Fruit fly (Drosophila melanogaster) Kc167 (cell line): Measurements from ENCODE around the gene CG43401.

ENCODE experiments used
- Myc ChIP-seq: fragments of >200 bp; optimal IDR thresholded peaks from 2 replicates; lab custom pipeline; 2017; ENCODE audit warnings: missing external identifiers
- Sin3A ChIP-seq: fragments of >200 bp; optimal IDR thresholded peaks from 2 replicates; lab custom pipeline; 2018; ENCODE audit warnings: missing external identifiers
- h ChIP-seq: fragments of >200 bp; optimal IDR thresholded peaks from 3 replicates; lab custom pipeline; 2018; ENCODE audit warnings: missing external identifiers
- insv ChIP-seq: fragments of >200 bp; optimal IDR thresholded peaks from 3 replicates; lab custom pipeline; 2018; ENCODE audit warnings: missing external identifiers
- psq ChIP-seq: fragments of >200 bp; optimal IDR thresholded peaks from 2 replicates; lab custom pipeline; 2017; ENCODE audit warnings: missing external identifiers
- ttk ChIP-seq: sonication (Bioruptor generic); optimal IDR thresholded peaks from 2 replicates; lab custom pipeline; 2017; ENCODE audit warnings: missing external identifiers

Gene CG43401

DNA sequence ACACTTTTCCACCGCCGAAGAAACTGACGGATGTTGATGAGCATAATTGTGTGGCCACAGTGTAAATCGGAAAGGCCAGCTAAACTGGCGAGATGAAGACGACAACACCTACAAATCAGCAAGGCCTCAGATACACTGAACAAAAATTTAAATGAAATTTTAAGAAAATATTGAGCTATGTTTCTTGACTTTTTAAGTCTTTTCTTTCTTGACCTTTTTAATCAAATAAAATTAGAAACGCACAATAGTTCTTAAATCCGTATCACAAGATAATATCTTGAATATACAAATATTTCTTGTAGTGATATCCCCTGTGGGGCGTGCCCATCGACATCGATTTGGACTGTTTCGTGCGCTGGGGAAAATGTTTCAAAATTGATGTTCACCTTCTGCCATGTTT lies at the start of gene CG43401:
CG43401 (plus strand) TSS at position 185 of the 400 bp plus-strand sequence.
- TF ChIP-seq Sin3A, result no peak
- TF ChIP-seq ttk, result no peak
- TF ChIP-seq psq (lab: Kevin White, UChicago), result no peak
- no peak for TF ChIP-seq insv (lab: Kevin White, UChicago)
- TF ChIP-seq Myc (lab: Kevin White, UChicago), result no peak
- no peak for TF ChIP-seq h (lab: Kevin White, UChicago)

DNA sequence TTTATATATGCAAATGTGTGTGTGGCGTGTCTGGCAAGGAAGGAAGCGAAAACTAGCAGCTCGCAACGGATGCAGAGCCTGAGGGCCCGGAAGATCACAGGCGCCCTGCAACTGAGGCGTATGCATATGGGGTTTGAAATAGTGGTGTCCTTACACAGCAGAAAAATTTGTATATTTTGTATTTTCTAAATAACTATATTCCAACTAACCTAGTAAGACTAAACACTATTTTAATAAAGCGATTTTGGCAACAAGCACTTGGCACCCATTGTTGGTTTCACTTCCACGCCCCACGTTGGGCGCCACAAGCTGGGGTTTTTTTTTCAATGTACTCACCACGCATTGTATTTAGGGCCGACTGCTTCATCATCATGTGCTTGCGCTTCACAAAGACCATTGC lies 41.8 kb upstream of the CG43401 start:
- TF ChIP-seq insv (lab: Kevin White, UChicago), result no peak
- no peak for TF ChIP-seq Sin3A
- no peak for TF ChIP-seq ttk
- TF ChIP-seq psq (lab: Kevin White, UChicago), result no peak
- TF ChIP-seq h (lab: Kevin White, UChicago), result no peak
- TF ChIP-seq Myc (lab: Kevin White, UChicago), result no peak

DNA sequence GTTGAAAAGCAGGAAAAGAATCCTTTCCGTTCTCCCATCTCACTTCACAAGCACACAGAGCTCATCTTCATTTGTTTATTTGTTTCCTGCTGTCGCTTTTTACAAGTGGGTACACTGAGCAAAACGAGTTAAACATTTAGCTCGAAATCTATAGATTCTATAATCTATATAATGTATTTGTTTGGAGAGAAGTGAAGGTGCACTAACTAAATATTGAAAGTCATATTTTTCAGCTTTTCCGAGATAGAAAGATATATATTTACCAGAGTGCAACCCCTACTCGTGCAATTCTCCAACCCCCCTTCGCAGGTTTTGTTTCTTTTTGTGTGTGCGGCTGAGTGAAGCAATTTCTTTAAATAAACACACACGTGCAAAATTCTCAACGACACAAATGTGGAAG lies 40.5 kb upstream of the CG43401 start:
- no peak for TF ChIP-seq ttk
- no peak for TF ChIP-seq psq (lab: Kevin White, UChicago)
- no peak for TF ChIP-seq Myc (lab: Kevin White, UChicago)
- TF ChIP-seq insv (lab: Kevin White, UChicago), result no peak
- no peak for TF ChIP-seq Sin3A
- TF ChIP-seq h (lab: Kevin White, UChicago), result no peak

DNA sequence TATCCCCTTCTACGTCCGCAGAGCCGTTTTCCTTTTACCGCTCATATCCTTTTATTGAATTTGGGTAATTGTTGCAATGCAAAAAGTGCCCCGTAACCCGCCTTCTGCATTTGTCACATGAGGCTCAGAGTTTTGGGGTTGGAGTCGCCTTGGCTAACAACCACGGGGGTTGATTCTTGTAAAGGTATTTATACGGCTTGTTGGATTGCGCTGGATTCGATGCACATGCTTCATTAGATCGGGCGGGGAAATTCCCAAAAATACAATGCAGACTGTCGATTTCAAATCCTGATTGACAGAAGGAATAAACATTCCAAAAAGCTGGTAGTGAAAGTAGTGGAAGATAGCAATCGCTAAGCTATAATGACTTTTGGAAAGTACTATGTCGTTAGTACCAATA lies 38.0 kb upstream of the CG43401 start:
- TF ChIP-seq Sin3A, result no peak
- no peak for TF ChIP-seq Myc (lab: Kevin White, UChicago)
- no peak for TF ChIP-seq insv (lab: Kevin White, UChicago)
- no peak for TF ChIP-seq ttk

DNA sequence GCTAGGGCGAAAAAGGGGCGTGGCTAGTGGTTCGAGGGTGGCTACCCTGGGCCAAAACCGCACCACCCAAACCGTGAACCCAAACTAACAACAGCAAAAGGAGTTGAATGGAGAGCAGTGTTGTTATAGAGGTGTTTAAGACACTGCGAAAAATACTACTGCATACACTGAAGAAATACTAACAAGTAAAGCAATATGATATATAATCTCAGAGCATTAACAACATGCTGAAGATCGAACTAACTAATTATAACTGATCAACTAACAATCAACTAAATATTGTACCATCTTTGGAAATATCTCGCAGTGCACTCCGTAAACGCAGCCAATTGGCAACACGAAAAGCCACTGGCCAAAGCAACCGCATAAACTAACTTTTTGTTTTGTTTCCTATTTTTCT lies 34.7 kb upstream of the CG43401 start:
- TF ChIP-seq Sin3A (no peak), psq (lab: Kevin White, UChicago) (no peak), h (lab: Kevin White, UChicago) (no peak), insv (lab: Kevin White, UChicago) (no peak), Myc (lab: Kevin White, UChicago) (no peak), ttk (no peak)

DNA sequence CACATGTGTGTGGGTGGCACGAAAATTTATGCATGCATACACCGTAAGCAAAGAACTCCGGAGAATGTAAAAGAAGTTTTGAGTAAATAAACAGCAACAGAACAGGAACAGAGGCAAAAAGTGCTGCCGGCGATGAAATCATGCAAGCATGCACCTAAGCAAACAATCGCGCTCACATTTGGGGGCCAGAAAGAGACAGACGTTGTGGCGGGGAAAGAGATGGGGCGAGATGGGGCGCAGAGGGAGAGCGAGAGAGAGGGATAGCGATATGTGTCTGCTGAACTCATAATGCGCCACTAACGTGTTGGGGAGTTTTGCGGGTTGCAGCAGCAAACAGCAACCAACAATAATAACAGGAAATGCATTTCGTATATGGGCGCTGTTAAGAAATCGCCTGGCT lies 28.8 kb upstream of the CG43401 start:
- TF ChIP-seq psq (lab: Kevin White, UChicago) (no peak), ttk (no peak), insv (lab: Kevin White, UChicago) (no peak), h (lab: Kevin White, UChicago) (no peak), Myc (lab: Kevin White, UChicago) (no peak)

DNA sequence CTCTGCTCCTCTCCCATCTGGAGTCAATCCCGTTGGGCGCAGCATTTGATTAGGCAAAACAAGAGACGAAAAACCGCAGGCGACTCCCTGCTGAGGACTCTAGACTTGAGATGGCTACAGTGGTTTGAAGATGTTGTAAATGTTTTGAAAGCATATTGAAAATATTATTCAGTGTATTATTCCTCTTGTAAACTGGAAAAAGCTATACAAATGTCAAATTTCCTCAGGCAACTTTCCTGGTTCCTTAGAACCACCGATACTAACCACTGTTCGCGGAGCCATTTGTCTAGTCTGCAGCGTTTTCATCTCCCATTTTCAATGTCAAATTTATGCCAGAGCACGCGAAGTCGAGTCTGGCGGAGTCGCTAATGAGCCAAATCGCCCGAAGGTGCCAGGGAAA lies 25.5 kb upstream of the CG43401 start:
- no peak for TF ChIP-seq insv (lab: Kevin White, UChicago)
- TF ChIP-seq h (lab: Kevin White, UChicago), result no peak
- no peak for TF ChIP-seq ttk
- no peak for TF ChIP-seq psq (lab: Kevin White, UChicago)
- no peak for TF ChIP-seq Sin3A
- TF ChIP-seq Myc (lab: Kevin White, UChicago), result no peak

DNA sequence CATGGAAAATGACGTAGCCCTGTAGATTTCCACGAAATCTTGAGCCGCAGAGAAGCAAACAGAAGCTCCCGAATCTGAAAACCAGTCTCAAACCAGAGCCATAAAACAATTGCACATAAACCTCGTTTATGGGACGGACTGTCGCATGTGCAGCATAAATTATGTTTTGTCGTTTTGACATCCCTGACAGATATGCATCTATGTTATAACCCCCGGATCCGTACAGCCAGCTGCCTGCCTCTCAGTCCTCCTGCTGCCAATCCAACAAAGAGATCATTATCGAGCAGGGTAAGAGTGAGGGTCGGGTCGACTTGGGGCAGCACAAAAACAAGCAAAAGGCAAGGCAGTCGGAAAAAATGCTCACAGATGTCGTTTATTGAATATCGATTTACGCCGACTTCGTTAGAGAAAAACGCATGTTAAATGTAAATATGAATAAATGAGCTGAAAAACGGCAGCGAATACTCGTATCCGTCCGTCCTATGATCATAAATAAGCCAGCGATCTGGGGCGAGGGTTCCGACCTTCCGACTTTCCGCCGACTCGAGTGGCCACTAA lies 23.3 kb upstream of the CG43401 start:
- no peak for TF ChIP-seq Sin3A
- TF ChIP-seq Myc (lab: Kevin White, UChicago), result no peak
- TF ChIP-seq psq (lab: Kevin White, UChicago), result no peak

DNA sequence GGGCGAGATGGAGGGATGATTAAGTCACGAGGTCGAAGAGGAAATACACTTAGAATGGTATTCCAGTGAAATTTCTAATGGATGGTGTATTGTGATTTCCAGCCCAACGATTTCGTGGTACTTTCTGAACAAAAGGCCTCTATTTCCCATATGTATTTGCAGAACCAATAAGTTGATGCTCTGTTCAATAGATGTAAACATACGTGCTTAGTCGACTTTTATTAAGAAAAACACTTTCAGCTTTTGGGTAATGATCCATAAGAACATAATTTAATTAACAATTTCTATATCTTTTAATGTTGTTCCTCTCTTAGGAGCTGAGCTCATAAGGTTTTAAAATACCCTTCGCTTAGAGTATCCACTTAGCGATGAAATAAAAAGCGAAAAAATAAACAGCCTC lies 22.7 kb upstream of the CG43401 start:
- TF ChIP-seq h (lab: Kevin White, UChicago) (no peak), Myc (lab: Kevin White, UChicago) (no peak), psq (lab: Kevin White, UChicago) (no peak), insv (lab: Kevin White, UChicago) (no peak), Sin3A (no peak), ttk (no peak)

DNA sequence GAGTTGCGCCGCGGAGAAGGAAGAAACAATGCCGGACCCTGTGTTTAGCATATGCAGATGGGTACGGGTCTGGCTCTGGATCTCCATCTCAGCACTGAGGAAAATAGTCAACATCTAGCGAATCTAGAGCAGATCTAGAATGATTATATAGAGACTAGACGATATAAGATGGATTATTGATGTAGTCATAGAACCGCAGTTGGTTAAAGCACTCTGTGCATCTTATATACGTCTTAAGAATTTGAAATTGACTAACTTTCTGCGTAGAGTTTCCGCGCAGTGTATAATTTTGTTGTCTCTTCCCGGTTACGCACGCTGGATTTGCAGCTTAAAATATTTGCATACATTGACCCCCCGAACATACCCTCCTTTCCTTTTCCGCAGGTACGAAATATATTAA lies 18.6 kb upstream of the CG43401 start:
- TF ChIP-seq ttk (no peak), psq (lab: Kevin White, UChicago) (no peak), h (lab: Kevin White, UChicago) (no peak), insv (lab: Kevin White, UChicago) (no peak), Sin3A (no peak), Myc (lab: Kevin White, UChicago) (no peak)

DNA sequence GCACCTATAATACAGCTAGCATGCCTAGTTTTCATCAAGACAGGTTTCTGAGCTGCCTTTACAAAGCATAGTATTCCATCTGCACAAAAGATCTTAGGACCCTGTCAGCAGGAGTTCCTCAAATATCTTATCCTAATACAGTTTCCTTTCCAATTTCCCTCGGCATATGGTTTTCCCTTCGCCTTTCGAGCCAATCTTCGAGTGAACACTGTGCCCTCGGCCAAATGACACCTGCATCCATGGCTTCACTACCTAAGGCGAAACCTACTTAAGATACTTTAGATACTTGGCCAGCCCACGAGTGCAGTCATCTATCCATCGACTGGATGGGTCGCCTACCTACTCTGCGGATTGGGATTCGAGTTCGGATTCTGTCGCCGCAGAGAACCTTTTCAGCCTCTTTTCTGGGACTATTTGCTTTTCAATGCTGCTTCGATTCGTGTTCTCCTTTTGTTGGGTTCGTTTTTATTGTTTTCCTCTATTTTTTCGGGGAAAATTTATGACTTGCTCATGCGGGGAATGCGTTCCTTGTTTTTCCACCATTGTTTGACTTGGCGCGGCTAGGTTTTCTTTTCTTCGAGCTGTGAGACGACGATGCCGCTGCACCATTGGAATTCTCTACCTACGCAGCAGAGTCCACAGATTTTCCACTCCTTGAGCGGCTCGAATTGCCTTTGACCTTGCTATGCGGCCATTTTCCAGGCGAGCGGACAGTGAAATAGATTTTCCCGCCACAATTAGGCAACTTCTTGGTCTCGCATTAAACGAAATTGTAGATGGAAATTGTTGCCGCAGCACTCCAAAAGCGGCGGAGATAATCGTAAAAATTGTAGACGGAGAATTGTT lies 17.3 kb upstream of the CG43401 start:
- TF ChIP-seq Sin3A (no peak), ttk (no peak), insv (lab: Kevin White, UChicago) (no peak), psq (lab: Kevin White, UChicago) (no peak), h (lab: Kevin White, UChicago) (no peak), Myc (lab: Kevin White, UChicago) (no peak)

DNA sequence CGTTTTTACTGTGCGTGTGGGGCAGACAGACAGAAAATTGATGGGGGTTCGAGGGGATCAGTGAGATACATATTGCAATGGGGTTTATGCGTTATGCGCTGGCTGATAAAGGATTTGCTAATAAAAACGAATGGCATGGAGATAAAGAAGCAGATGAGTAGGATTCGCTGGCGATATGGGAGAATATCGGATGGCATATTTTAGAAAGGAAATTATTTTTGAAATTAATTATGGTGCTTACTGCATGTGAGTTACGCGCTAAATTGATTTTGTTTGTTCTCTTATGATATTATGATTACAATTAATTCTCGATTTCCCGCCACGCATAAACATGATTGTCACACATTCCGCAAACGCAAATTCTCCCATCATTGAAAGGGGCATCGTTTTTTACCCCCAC lies 15.6 kb upstream of the CG43401 start:
- TF ChIP-seq psq (lab: Kevin White, UChicago) (no peak), Sin3A (no peak), Myc (lab: Kevin White, UChicago) (no peak), ttk (no peak), insv (lab: Kevin White, UChicago) (no peak), h (lab: Kevin White, UChicago) (no peak)
